Fruit fly (Drosophila melanogaster): Measurements from ENCODE around the gene CG43133.

The CG43133 gene

DNA sequence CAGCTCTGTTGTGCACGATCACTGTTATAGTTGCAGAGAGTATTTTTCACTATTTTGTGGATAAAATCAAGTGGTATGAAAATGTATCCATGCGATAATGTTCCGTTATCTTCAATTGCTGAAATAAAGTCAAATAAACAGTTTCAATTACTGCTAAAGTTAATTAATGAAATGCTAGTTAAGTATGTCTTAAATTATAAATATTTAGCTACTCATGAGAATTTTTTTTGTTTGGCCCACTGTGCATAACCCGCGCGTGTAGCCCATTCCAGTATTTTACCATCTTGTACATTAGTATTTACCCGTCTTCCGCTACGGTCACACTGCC is 44.5 kb downstream of the CG43133 start, which contains the start of gene Ada3:
TSS of gene Ada3 (plus strand) at position 292 of the 328 bp plus-strand sequence.
- TF ChIP-seq CG5204 (GFP tag; optimal IDR thresholded peaks at IDR 0.05) (peak; percentile 70), tj (GFP tag; optimal IDR thresholded peaks at IDR 0.05) (peak; percentile 33), CG7045 (GFP tag; optimal IDR thresholded peaks at IDR 0.05) (peak; percentile 57), CG1620 (GFP tag; optimal IDR thresholded peaks at IDR 0.05) (peak; percentile 78), CG33017 (tag; optimal IDR thresholded peaks at IDR 0.05) (peak; percentile 50), Mnt (GFP tag; optimal IDR thresholded peaks at IDR 0.05) (peak; percentile 96), bab1 (GFP tag; optimal IDR thresholded peaks at IDR 0.05) (peak; percentile 63), pad (GFP tag; optimal IDR thresholded peaks at IDR 0.05) (peak; percentile 74), toe (GFP tag; optimal IDR thresholded peaks at IDR 0.05) (peak; percentile 83), cic (GFP tag; optimal IDR thresholded peaks at IDR 0.05) (peak; percentile 61), Hr96 (GFP tag; optimal IDR thresholded peaks at IDR 0.05) (peak; percentile 86), kay (GFP tag; ENCODE audit: borderline replicate concordance) (no peak), CG14711 (tag; optimal IDR thresholded peaks at IDR 0.05) (peak; percentile 67), ovo (GFP tag; optimal IDR thresholded peaks at IDR 0.05) (peak; percentile 78), cnc (optimal IDR thresholded peaks at IDR 0.05) (no peak), CG7101 (tag; optimal IDR thresholded peaks at IDR 0.05) (peak; percentile 85), Clk (GFP tag; optimal IDR thresholded peaks at IDR 0.05) (peak; percentile 32), CG11617 (GFP tag; optimal IDR thresholded peaks at IDR 0.05) (peak; percentile 84), Crg-1 (GFP tag; optimal IDR thresholded peaks at IDR 0.05) (peak; percentile 83), CG12768 (GFP tag; optimal IDR thresholded peaks at IDR 0.05) (peak; percentile 35)

DNA sequence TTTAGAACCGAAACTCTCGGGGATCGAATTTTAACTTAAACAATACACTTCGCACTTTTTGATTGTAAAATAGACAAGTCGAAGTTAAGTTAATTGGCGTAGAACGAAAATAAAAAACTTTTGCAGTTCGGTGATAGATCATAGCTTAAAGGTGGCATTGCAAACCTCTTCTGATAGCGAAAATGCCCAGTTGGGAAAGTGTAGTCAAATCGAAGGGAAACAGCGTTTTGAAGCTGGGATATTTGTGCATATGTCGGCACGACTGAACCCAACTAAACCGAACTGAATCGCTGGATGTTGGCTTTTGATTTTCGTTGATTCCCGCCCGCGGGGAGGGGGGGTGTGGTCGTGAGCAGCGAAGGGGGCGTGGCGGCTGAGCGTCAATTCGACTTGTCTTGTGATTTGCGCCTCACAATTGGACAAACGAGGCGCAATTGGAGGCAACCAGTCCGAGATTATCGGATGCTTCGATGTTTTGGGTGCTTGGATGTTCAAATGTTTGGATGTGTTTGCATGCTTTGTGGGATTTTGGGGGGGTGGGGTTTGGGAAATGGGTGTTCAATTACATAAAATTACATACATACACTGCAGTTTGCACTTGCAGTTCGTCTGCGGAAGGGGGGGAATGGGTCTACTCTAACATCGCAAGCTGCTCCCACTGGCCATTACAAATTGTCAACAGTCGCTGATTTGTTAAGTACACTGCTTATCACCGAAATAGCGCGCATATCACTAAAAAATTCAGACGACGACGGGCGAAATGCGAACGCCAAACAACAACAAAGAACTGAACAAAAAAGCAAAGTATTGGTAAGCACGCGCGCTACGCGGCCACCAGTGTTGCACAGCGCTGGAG is 45.1 kb downstream of the CG43133 start:
- TF ChIP-seq CG5204 (GFP tag; optimal IDR thresholded peaks at IDR 0.05) (no peak), kay (GFP tag; ENCODE audit: borderline replicate concordance) (no peak), Mnt (GFP tag; optimal IDR thresholded peaks at IDR 0.05) (no peak), tj (GFP tag; optimal IDR thresholded peaks at IDR 0.05) (peak; percentile 46), CG33017 (tag; optimal IDR thresholded peaks at IDR 0.05) (no peak), CG12768 (GFP tag; optimal IDR thresholded peaks at IDR 0.05) (no peak), Clk (GFP tag; optimal IDR thresholded peaks at IDR 0.05) (no peak), cnc (optimal IDR thresholded peaks at IDR 0.05) (no peak)

DNA sequence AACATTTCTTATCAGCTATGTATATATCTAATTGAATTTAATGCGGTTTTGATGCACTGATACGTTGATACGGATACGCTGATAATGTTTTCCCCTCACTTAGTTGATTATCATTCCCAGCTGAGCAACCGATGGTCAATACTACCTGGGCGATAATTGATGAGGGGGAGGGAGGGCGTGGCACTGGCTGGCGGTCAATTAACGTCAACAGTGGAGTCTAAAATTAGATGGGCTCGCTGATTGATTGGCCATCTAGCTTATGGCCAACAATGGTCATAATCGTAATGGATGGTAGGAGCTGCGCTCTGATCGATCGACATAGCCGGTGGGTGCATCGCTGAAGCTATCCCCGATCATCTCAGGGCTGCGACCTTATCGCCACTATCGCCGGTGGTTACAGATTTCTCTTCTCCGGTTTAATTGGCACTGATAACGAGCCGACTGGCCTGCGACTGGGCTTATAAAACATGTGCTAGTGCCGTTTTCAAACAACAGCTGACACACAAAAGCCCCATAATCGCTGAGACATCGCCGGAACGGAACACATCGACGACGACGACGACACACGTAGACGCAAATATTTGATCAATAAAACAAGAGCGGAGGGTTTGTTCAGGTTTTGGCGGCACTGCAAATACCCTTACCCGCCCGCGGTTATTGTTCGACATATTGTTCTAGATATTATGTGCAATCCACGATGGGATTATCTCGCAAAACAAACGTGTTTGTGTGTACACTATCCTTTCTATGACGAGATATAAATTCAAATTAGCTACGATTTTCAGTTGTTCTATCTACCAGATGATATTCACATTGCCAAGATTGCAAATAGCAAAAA is 46.2 kb downstream of the CG43133 start:
- TF ChIP-seq Mnt (GFP tag; optimal IDR thresholded peaks at IDR 0.05) = peak; percentile 57
- no peak for TF ChIP-seq toe (GFP tag; optimal IDR thresholded peaks at IDR 0.05)
- no peak for TF ChIP-seq CG7045 (GFP tag; optimal IDR thresholded peaks at IDR 0.05)
- no peak for TF ChIP-seq CG14711 (tag; optimal IDR thresholded peaks at IDR 0.05)
- no peak for TF ChIP-seq ovo (GFP tag; optimal IDR thresholded peaks at IDR 0.05)
- peak; percentile 22 for TF ChIP-seq CG11617 (GFP tag; optimal IDR thresholded peaks at IDR 0.05)
- TF ChIP-seq CG5204 (GFP tag; optimal IDR thresholded peaks at IDR 0.05) = no peak
- peak; percentile 11 for TF ChIP-seq bab1 (GFP tag; optimal IDR thresholded peaks at IDR 0.05)
- peak; percentile 1 for TF ChIP-seq cic (GFP tag; optimal IDR thresholded peaks at IDR 0.05)
- no peak for TF ChIP-seq Hr96 (GFP tag; optimal IDR thresholded peaks at IDR 0.05)
- TF ChIP-seq CG7101 (tag; optimal IDR thresholded peaks at IDR 0.05) = peak; percentile 37
- TF ChIP-seq CG33017 (tag; optimal IDR thresholded peaks at IDR 0.05) = no peak
- TF ChIP-seq tj (GFP tag; optimal IDR thresholded peaks at IDR 0.05) = peak; percentile 7

dm6 chrX:18082674-18083073 is 47.3 kb downstream of the CG43133 start:
- no peak for TF ChIP-seq toe (GFP tag; optimal IDR thresholded peaks at IDR 0.05)
- TF ChIP-seq CG7101 (tag; optimal IDR thresholded peaks at IDR 0.05) = no peak
- no peak for TF ChIP-seq cic (GFP tag; optimal IDR thresholded peaks at IDR 0.05)
- no peak for TF ChIP-seq CG11617 (GFP tag; optimal IDR thresholded peaks at IDR 0.05)
- TF ChIP-seq CG1620 (GFP tag; optimal IDR thresholded peaks at IDR 0.05) = no peak
- no peak for TF ChIP-seq Clk (GFP tag; optimal IDR thresholded peaks at IDR 0.05)
- no peak for TF ChIP-seq Hr96 (GFP tag; optimal IDR thresholded peaks at IDR 0.05)
- TF ChIP-seq Crg-1 (GFP tag; optimal IDR thresholded peaks at IDR 0.05) = no peak
- TF ChIP-seq CG14711 (tag; optimal IDR thresholded peaks at IDR 0.05) = no peak
- no peak for TF ChIP-seq CG33017 (tag; optimal IDR thresholded peaks at IDR 0.05)
- TF ChIP-seq bab1 (GFP tag; optimal IDR thresholded peaks at IDR 0.05) = no peak
- TF ChIP-seq kay (GFP tag; ENCODE audit: borderline replicate concordance) = no peak
- TF ChIP-seq CG5204 (GFP tag; optimal IDR thresholded peaks at IDR 0.05) = no peak
- no peak for TF ChIP-seq tj (GFP tag; optimal IDR thresholded peaks at IDR 0.05)
- no peak for TF ChIP-seq cnc (optimal IDR thresholded peaks at IDR 0.05)
- TF ChIP-seq Mnt (GFP tag; optimal IDR thresholded peaks at IDR 0.05) = no peak

All from whole organism, adult.